Fruit fly (Drosophila melanogaster): ENCODE results near the gene CG14132.

The CG14132 gene

dm6 chr3L:11696294-11697116, 18.6 kb downstream of the CG14132 start, which contains the start of gene Dph1 (continued):
- TF ChIP-seq CG13775 (GFP tag; optimal IDR thresholded peaks at IDR 0.05) (peak; percentile 78), sna (GFP tag; IDR thresholded peaks at IDR 0.05; ENCODE audit: partially characterized antibody) (peak; percentile 45), wek (GFP tag; optimal IDR thresholded peaks at IDR 0.05) (peak; percentile 54), CG6654 (GFP tag; optimal IDR thresholded peaks at IDR 0.05) (peak; percentile 47), HmgZ (tag; optimal IDR thresholded peaks at IDR 0.05) (peak; percentile 71), CG10431 (GFP tag; optimal IDR thresholded peaks at IDR 0.05) (peak; percentile 67), lbe (GFP tag; optimal IDR thresholded peaks at IDR 0.05) (peak; percentile 74), trem (tag; optimal IDR thresholded peaks at IDR 0.05) (peak; percentile 59), Ssrp (tag; optimal IDR thresholded peaks at IDR 0.05) (peak; percentile 85), CkIIα-i1 (GFP tag; IDR thresholded peaks at IDR 0.05) (no peak), unc-4 (GFP tag; IDR thresholded peaks at IDR 0.05; ENCODE audit: partially characterized antibody) (no peak; the same call in 1 of the 2 replicates), CG34376 (GFP tag; optimal IDR thresholded peaks at IDR 0.05) (peak; percentile 77), CG13123 (GFP tag; optimal IDR thresholded peaks at IDR 0.05) (peak; percentile 16), CG9609 (GFP tag; optimal IDR thresholded peaks at IDR 0.05) (peak; percentile 83), CG15514 (GFP tag; optimal IDR thresholded peaks at IDR 0.05) (peak; percentile 100), unpg (GFP tag; optimal IDR thresholded peaks at IDR 0.05) (peak; percentile 89), chinmo (GFP tag; IDR thresholded peaks at IDR 0.05; ENCODE audit: partially characterized antibody) (0 out of 4 replicates have a peak, but pooled peaks have one; percentile 34), schlank (tag; optimal IDR thresholded peaks at IDR 0.05) (peak; percentile 59), Ada2b (GFP tag; IDR thresholded peaks at IDR 0.05) (peak; percentile 85), CG30431 (GFP tag; optimal IDR thresholded peaks at IDR 0.05) (peak; percentile 73), Hr51 (GFP tag; optimal IDR thresholded peaks at IDR 0.05) (peak; percentile 50 to 87), Six4 (GFP tag; optimal IDR thresholded peaks at IDR 0.05) (peak; percentile 92), cwo (GFP tag; optimal IDR thresholded peaks at IDR 0.05) (peak; percentile 85), CG12155 (GFP tag; optimal IDR thresholded peaks at IDR 0.05) (peak; percentile 58), CG13287 (GFP tag; IDR thresholded peaks at IDR 0.05; ENCODE audit: partially characterized antibody) (peak; percentile 57), CG3065 (GFP tag; optimal IDR thresholded peaks at IDR 0.05) (peak; percentile 30), Poxn (GFP tag; IDR thresholded peaks at IDR 0.05) (0 out of 2 replicates have a peak, but pooled peaks have one; percentile 19), fd64A (GFP tag; optimal IDR thresholded peaks at IDR 0.05) (peak; percentile 84), BtbVII (GFP tag; optimal IDR thresholded peaks at IDR 0.05) (peak; percentile 87), Deaf1 (tag; optimal IDR thresholded peaks at IDR 0.05) (peak; percentile 49), CG1647 (GFP tag; optimal IDR thresholded peaks at IDR 0.05) (peak; percentile 42), Xrp1 (GFP tag; IDR thresholded peaks at IDR 0.05) (peak; percentile 91), CG31441 (GFP tag; IDR thresholded peaks at IDR 0.05) (peak; percentile 86), en (GFP tag; optimal IDR thresholded peaks at IDR 0.05) (peak; percentile 40), sug (tag; optimal IDR thresholded peaks at IDR 0.05) (peak; percentile 54), CG12104 (GFP tag; optimal IDR thresholded peaks at IDR 0.05) (peak; percentile 80), CG14441 (GFP tag; IDR thresholded peaks at IDR 0.05) (peak; percentile 90), bbx (GFP tag; IDR thresholded peaks at IDR 0.05; ENCODE audit: partially characterized antibody) (peak; percentile 57), Eip74EF (GFP tag; optimal IDR thresholded peaks at IDR 0.05) (peak in 1 of 2 experiments; percentile 88), tgo (GFP tag; IDR thresholded peaks at IDR 0.05) (peak; percentile 87), CG4328 (GFP tag; optimal IDR thresholded peaks at IDR 0.05) (peak; percentile 54), br (optimal IDR thresholded peaks at IDR 0.05) (no peak), CG12299 (tag; optimal IDR thresholded peaks at IDR 0.05) (peak; percentile 27), CG8944 (GFP tag; optimal IDR thresholded peaks at IDR 0.05) (peak; percentile 76), CrebB (tag; optimal IDR thresholded peaks at IDR 0.05) (peak; percentile 78), CG14014 (GFP tag; IDR thresholded peaks at IDR 0.05) (peak; percentile 79), mld (GFP tag; IDR thresholded peaks at IDR 0.05; ENCODE audit: partially characterized antibody) (no peak), stc (GFP tag; IDR thresholded peaks at IDR 0.05) (peak; percentile 92)

All from whole organism, embryonic.